Worm (Caenorhabditis elegans): ENCODE data around the gene F53F4.7.

Gene F53F4.7

DNA sequence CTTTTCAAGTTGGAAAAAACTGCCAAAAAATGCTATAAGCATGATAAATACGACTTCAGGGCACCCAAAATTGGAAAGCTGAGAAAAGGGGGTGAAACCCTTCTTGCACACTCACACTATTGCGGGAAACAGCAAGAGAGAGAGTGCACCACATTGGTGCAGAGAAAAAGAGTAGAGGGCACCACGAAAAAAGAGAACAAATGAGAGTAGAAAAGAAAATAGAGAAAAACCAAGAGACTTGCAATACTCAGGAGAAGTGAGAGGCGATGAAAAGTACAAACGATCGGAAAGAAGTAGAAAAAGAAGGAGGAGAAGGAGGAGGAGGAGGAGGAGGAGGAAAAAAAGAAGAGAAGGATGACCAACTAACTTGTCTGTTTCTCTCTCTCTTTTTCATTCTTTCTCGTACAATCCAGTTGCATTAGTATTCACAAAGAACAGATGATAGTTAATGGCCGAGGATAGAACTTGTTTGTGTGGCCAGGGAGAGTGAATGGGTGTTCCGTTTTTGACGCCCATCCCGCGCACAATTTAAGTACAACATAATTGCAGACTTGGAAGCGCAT, 41.5 kb upstream of the F53F4.7 start:
- TF ChIP-seq nhr-12 (tag; optimal IDR thresholded peaks at IDR 0.05) (no peak), nhr-23 (tag; optimal IDR thresholded peaks at IDR 0.05) (peak; percentile 84), ceh-9 (tag; optimal IDR thresholded peaks at IDR 0.05) (no peak), nhr-237 (tag; optimal IDR thresholded peaks at IDR 0.05) (no peak), aly-2 (tag; optimal IDR thresholded peaks at IDR 0.05) (no peak), fos-1 (tag; optimal IDR thresholded peaks at IDR 0.05) (no peak), pha-4 (tag; optimal IDR thresholded peaks at IDR 0.05) (peak; percentile 83), ztf-4 (tag; optimal IDR thresholded peaks at IDR 0.05) (no peak), lin-15B (tag; optimal IDR thresholded peaks at IDR 0.05) (peak; percentile 61), nhr-67 (tag; optimal IDR thresholded peaks at IDR 0.05) (no peak), pqm-1 (tag; optimal IDR thresholded peaks at IDR 0.05) (peak; percentile 1), unc-62 (GFP tag; optimal IDR thresholded peaks at IDR 0.05) (peak; percentile 24), daf-12 (tag; optimal IDR thresholded peaks at IDR 0.05) (no peak), lin-39 (tag; optimal IDR thresholded peaks at IDR 0.05) (peak; percentile 70), nhr-28 (tag; optimal IDR thresholded peaks at IDR 0.05) (peak; percentile 21), snpc-4 (tag; optimal IDR thresholded peaks at IDR 0.05) (peak; percentile 37), tbx-2 (tag; optimal IDR thresholded peaks at IDR 0.05) (peak; percentile 9), ama-1 (optimal IDR thresholded peaks at IDR 0.05) (peak; percentile 63), eor-1 (tag; optimal IDR thresholded peaks at IDR 0.05) (no peak), ceh-82 (tag; optimal IDR thresholded peaks at IDR 0.05) (no peak), R02D3.7 (tag; optimal IDR thresholded peaks at IDR 0.05) (peak; percentile 14), nhr-77 (tag; optimal IDR thresholded peaks at IDR 0.05) (no peak), fkh-10 (GFP tag; optimal IDR thresholded peaks at IDR 0.05) (peak; percentile 51), ZK546.5 (tag; optimal IDR thresholded peaks at IDR 0.05) (no peak), elt-2 (tag; optimal IDR thresholded peaks at IDR 0.05) (peak; percentile 28), ceh-28 (tag; optimal IDR thresholded peaks at IDR 0.05) (peak; percentile 51), ztf-11 (tag; optimal IDR thresholded peaks at IDR 0.05) (no peak), ceh-16 (tag; optimal IDR thresholded peaks at IDR 0.05) (no peak), skn-1 (tag; optimal IDR thresholded peaks at IDR 0.05) (no peak), egl-27 (tag; optimal IDR thresholded peaks at IDR 0.05) (no peak), elt-1 (tag; optimal IDR thresholded peaks at IDR 0.05) (peak; percentile 61), mml-1 (tag; optimal IDR thresholded peaks at IDR 0.05) (no peak), lsy-12 (tag; optimal IDR thresholded peaks at IDR 0.05) (peak; percentile 52), fkh-2 (tag; optimal IDR thresholded peaks at IDR 0.05) (no peak), mdl-1 (tag; optimal IDR thresholded peaks at IDR 0.05) (peak; percentile 11), nhr-76 (tag; optimal IDR thresholded peaks at IDR 0.05) (no peak), hmg-11 (tag; optimal IDR thresholded peaks at IDR 0.05) (peak; percentile 47), nhr-43 (tag; optimal IDR thresholded peaks at IDR 0.05; ENCODE audit: poor library complexity, severe bottlenecking) (peak; percentile 75), jun-1 (tag; optimal IDR thresholded peaks at IDR 0.05) (peak; percentile 7), unc-39 (tag; optimal IDR thresholded peaks at IDR 0.05) (no peak), zag-1 (tag; optimal IDR thresholded peaks at IDR 0.05) (no peak), nhr-11 (tag; optimal IDR thresholded peaks at IDR 0.05) (peak; percentile 22), sea-2 (GFP tag; optimal IDR thresholded peaks at IDR 0.05) (no peak), elt-3 (tag; optimal IDR thresholded peaks at IDR 0.05) (no peak), nhr-25 (tag; optimal IDR thresholded peaks at IDR 0.05) (peak; percentile 81), nfya-1 (tag; optimal IDR thresholded peaks at IDR 0.05; ENCODE audit: insufficient read depth) (peak; percentile 80), egl-5 (tag; optimal IDR thresholded peaks at IDR 0.05) (peak; percentile 70)

Measured in whole organism, L3 larva.